Worm (Caenorhabditis elegans) whole organism, L4 larva: ENCODE data around the gene K06A4.10.

Experiments used
- F49E8.2 ChIP-seq: sonication (generic microtip); optimal IDR thresholded peaks from 2 replicates; lab custom pipeline; 2016; ENCODE audit warnings: missing compliant biosample characterization, mild to moderate bottlenecking, missing genetic modification characterization, borderline replicate concordance
- aha-1 ChIP-seq: fragments of 150-350 bp; peaks from one replicate; lab custom pipeline; 2014; ENCODE audit warnings: missing biosample characterization, missing genetic modification characterization
- ama-1 ChIP-seq: fragments of 150-350 bp; optimal IDR thresholded peaks from 2 replicates; lab custom pipeline; 2014; ENCODE audit warnings: inconsistent platforms, mixed read lengths
- dpl-1 ChIP-seq: fragments of 150-350 bp; optimal IDR thresholded peaks from 2 replicates; lab custom pipeline; 2014; ENCODE audit warnings: missing biosample characterization, missing genetic modification reagents, missing genetic modification characterization
- duxl-1 ChIP-seq: sonication (generic microtip); optimal IDR thresholded peaks from 2 replicates; lab custom pipeline; 2016; ENCODE audit warnings: mild to moderate bottlenecking, missing genetic modification characterization, moderate library complexity, missing compliant biosample characterization; ENCODE audit not compliant: poor library complexity
- jun-1 ChIP-seq: fragments of 150-350 bp; optimal IDR thresholded peaks from 2 replicates; lab custom pipeline; 2014; ENCODE audit warnings: missing biosample characterization, missing genetic modification reagents, missing genetic modification characterization
- nhr-76 ChIP-seq: fragments of 150-350 bp; optimal IDR thresholded peaks from 2 replicates; lab custom pipeline; 2014; ENCODE audit warnings: missing biosample characterization, missing genetic modification characterization
- zfp-2 ChIP-seq: sonication (generic microtip); optimal IDR thresholded peaks from 2 replicates; lab custom pipeline; 2016; ENCODE audit warnings: mild to moderate bottlenecking, missing genetic modification characterization, missing compliant biosample characterization
- zip-2 ChIP-seq: fragments of 150-350 bp; optimal IDR thresholded peaks from 2 replicates; lab custom pipeline; 2014; ENCODE audit warnings: missing biosample characterization, missing genetic modification characterization

- TF ChIP-seq zip-2 (no peak), dpl-1 (GFP tag; lab: Kevin White, UChicago) (no peak), nhr-76 (tag; lab: Kevin White, UChicago) (no peak), ama-1 (lab: Kevin White, UChicago) (no peak), F49E8.2 (no peak), jun-1 (tag; lab: Kevin White, UChicago) (no peak), duxl-1 (no peak), zfp-2 (tag; lab: Kevin White, UChicago) (no peak), aha-1 (tag; lab: Kevin White, UChicago) (no peak)
These were observed 36.9 kb upstream of the K06A4.10 start, which contains the start of gene C50F4.1 for ce11 chrV:9526470-9526869.
